ENCODE assay signal across 2 fruit fly cellular contexts in genomic region chrX:2329312-2329711, dm6.
TF ChIP-seq lines count a peak whose summit lies in the region.

No protein-coding gene starts in this region.

TF ChIP-seq in whole organism, embryonic, 481 proteins besides CTCF, POLR2A, EP300 and RAD21 (continued from another document and continues in another):
- TF ChIP-seq zen2 (GFP tag; IDR thresholded peaks at IDR 0.05; lab: Robert Waterston, UW; ENCODE audit: partially characterized antibody) (no peak), pzg (GFP tag; optimal IDR thresholded peaks at IDR 0.05; lab: Kevin White, UChicago) (no peak), HmgD (GFP tag; optimal IDR thresholded peaks at IDR 0.05; lab: Kevin White, UChicago) (peak; percentile 66), CG10979 (tag; optimal IDR thresholded peaks at IDR 0.05; lab: Kevin White, UChicago) (peak; percentile 56), HLH54F (GFP tag; optimal IDR thresholded peaks at IDR 0.05; lab: Kevin White, UChicago) (peak; percentile 69), Antp (GFP tag; optimal IDR thresholded peaks at IDR 0.05; lab: Kevin White, UChicago) (peak; percentile 76), Hr78 (GFP tag; optimal IDR thresholded peaks at IDR 0.05; lab: Kevin White, UChicago) (no peak), CG18476 (GFP tag; optimal IDR thresholded peaks at IDR 0.05; lab: Kevin White, UChicago) (peak; percentile 46), gem (tag; optimal IDR thresholded peaks at IDR 0.05; lab: Kevin White, UChicago) (peak; percentile 81), her (GFP tag; optimal IDR thresholded peaks at IDR 0.05; lab: Kevin White, UChicago) (peak; percentile 86), CG17361 (GFP tag; IDR thresholded peaks at IDR 0.05; lab: Robert Waterston, UW) (peak; percentile 25; the same call in 1 of the 3 replicates), CG12071 (GFP tag; optimal IDR thresholded peaks at IDR 0.05; lab: Kevin White, UChicago) (peak; percentile 9), Xrp1 (GFP tag; IDR thresholded peaks at IDR 0.05; lab: Robert Waterston, UW) (peak; percentile 80), CG7963 (GFP tag; IDR thresholded peaks at IDR 0.05; lab: Robert Waterston, UW; ENCODE audit: partially characterized antibody) (no peak), Awh (GFP tag; IDR thresholded peaks at IDR 0.05; lab: Robert Waterston, UW) (peak; percentile 76), CG4424 (GFP tag; optimal IDR thresholded peaks at IDR 0.05; lab: Kevin White, UChicago) (peak; percentile 54), CG14441 (GFP tag; IDR thresholded peaks at IDR 0.05; lab: Robert Waterston, UW) (peak; percentile 71), YL-1 (GFP tag; optimal IDR thresholded peaks at IDR 0.05; lab: Kevin White, UChicago) (peak; percentile 23), Asciz (GFP tag; optimal IDR thresholded peaks at IDR 0.05; lab: Kevin White, UChicago) (no peak), Chrac-16 (GFP tag; optimal IDR thresholded peaks at IDR 0.05; lab: Kevin White, UChicago) (peak; percentile 80), mld (GFP tag; IDR thresholded peaks at IDR 0.05; lab: Robert Waterston, UW; ENCODE audit: partially characterized antibody) (no peak), CG15011 (GFP tag; optimal IDR thresholded peaks at IDR 0.05; lab: Kevin White, UChicago) (peak; percentile 17), nerfin-1 (tag; optimal IDR thresholded peaks at IDR 0.05; lab: Kevin White, UChicago) (no peak), CG9609 (GFP tag; optimal IDR thresholded peaks at IDR 0.05; lab: Kevin White, UChicago) (peak; percentile 84), CG12299 (tag; optimal IDR thresholded peaks at IDR 0.05; lab: Kevin White, UChicago) (peak; percentile 38), kay (GFP tag; optimal IDR thresholded peaks at IDR 0.05; lab: Kevin White, UChicago) (peak; percentile 31), Max (GFP tag; optimal IDR thresholded peaks at IDR 0.05; lab: Kevin White, UChicago) (no peak), CG11456 (GFP tag; IDR thresholded peaks at IDR 0.05; lab: Robert Waterston, UW) (peak; percentile 69; the same call in 1 of the 3 replicates), Scr (GFP tag; IDR thresholded peaks at IDR 0.05; lab: Robert Waterston, UW; ENCODE audit: partially characterized antibody) (no peak), CG10565 (GFP tag; optimal IDR thresholded peaks at IDR 0.05; lab: Kevin White, UChicago) (no peak), ERR (GFP tag; optimal IDR thresholded peaks at IDR 0.05; lab: Kevin White, UChicago) (peak; percentile 57), BEAF-32 (GFP tag; optimal IDR thresholded peaks at IDR 0.05; lab: Kevin White, UChicago) (no peak), ATbp (GFP tag; optimal IDR thresholded peaks at IDR 0.05; lab: Kevin White, UChicago) (peak; percentile 83), Hey (tag; optimal IDR thresholded peaks at IDR 0.05; lab: Kevin White, UChicago) (no peak), CG4617 (GFP tag; optimal IDR thresholded peaks at IDR 0.05; lab: Kevin White, UChicago; ENCODE audit: borderline replicate concordance) (peak; percentile 50), klu (GFP tag; IDR thresholded peaks at IDR 0.05; lab: Robert Waterston, UW) (0 out of 2 replicates have a peak, but pooled peaks have one; percentile 32), CG9797 (GFP tag; optimal IDR thresholded peaks at IDR 0.05; lab: Kevin White, UChicago) (no peak), chinmo (GFP tag; IDR thresholded peaks at IDR 0.05; lab: Robert Waterston, UW; ENCODE audit: partially characterized antibody) (no peak), CG34422 (GFP tag; IDR thresholded peaks at IDR 0.05; lab: Robert Waterston, UW) (0 out of 3 replicates have a peak, but pooled peaks have one; percentile 22), kni (GFP tag; optimal IDR thresholded peaks at IDR 0.05; lab: Kevin White, UChicago) (no peak), CG9215 (GFP tag; IDR thresholded peaks at IDR 0.05; lab: Robert Waterston, UW) (peak; percentile 57), ci (GFP tag; IDR thresholded peaks at IDR 0.05; lab: Robert Waterston, UW) (peak; percentile 92), CG8290 (GFP tag; optimal IDR thresholded peaks at IDR 0.05; lab: Kevin White, UChicago) (peak; percentile 11), CG8290 (tag; optimal IDR thresholded peaks at IDR 0.05; lab: Kevin White, UChicago) (peak in 1 of 2 experiments; percentile 31), CG1233 (GFP tag; optimal IDR thresholded peaks at IDR 0.05; lab: Kevin White, UChicago) (peak; percentile 6), CG9437 (GFP tag; optimal IDR thresholded peaks at IDR 0.05; lab: Kevin White, UChicago) (peak; percentile 46), inv (GFP tag; IDR thresholded peaks at IDR 0.05; lab: Robert Waterston, UW; ENCODE audit: partially characterized antibody) (no peak), Sox100B (GFP tag; optimal IDR thresholded peaks at IDR 0.05; lab: Kevin White, UChicago) (peak; percentile 37), CG34376 (GFP tag; optimal IDR thresholded peaks at IDR 0.05; lab: Kevin White, UChicago) (no peak), pros (GFP tag; optimal IDR thresholded peaks at IDR 0.05; lab: Kevin White, UChicago) (peak; percentile 67), Oaz (GFP tag; IDR thresholded peaks at IDR 0.05; lab: Robert Waterston, UW) (no peak), psq (GFP tag; optimal IDR thresholded peaks at IDR 0.05; lab: Kevin White, UChicago) (peak; percentile 45), CG5180 (GFP tag; optimal IDR thresholded peaks at IDR 0.05; lab: Kevin White, UChicago) (peak; percentile 10), chn (GFP tag; optimal IDR thresholded peaks at IDR 0.05; lab: Kevin White, UChicago) (peak; percentile 84), CG16863 (GFP tag; optimal IDR thresholded peaks at IDR 0.05; lab: Kevin White, UChicago) (peak; percentile 87), pfk (GFP tag; optimal IDR thresholded peaks at IDR 0.05; lab: Kevin White, UChicago) (no peak), CG9727 (GFP tag; optimal IDR thresholded peaks at IDR 0.05; lab: Kevin White, UChicago) (peak; percentile 39), dati (GFP tag; IDR thresholded peaks at IDR 0.05; lab: Robert Waterston, UW) (0 out of 2 replicates have a peak, but pooled peaks have one; percentile 33), CG17612 (GFP tag; IDR thresholded peaks at IDR 0.05; lab: Robert Waterston, UW) (no peak), CG8478 (optimal IDR thresholded peaks at IDR 0.05; lab: Kevin White, UChicago) (no peak), vnd (GFP tag; IDR thresholded peaks at IDR 0.05; lab: Robert Waterston, UW; ENCODE audit: partially characterized antibody) (no peak), CG2116 (GFP tag; optimal IDR thresholded peaks at IDR 0.05; lab: Kevin White, UChicago) (peak; percentile 24), CG1792 (GFP tag; optimal IDR thresholded peaks at IDR 0.05; lab: Kevin White, UChicago) (peak; percentile 66), hth (optimal IDR thresholded peaks at IDR 0.05; lab: Kevin White, UChicago) (no peak)

TF ChIP-seq in whole organism, prepupa, 60 proteins besides CTCF, POLR2A, EP300 and RAD21 (continued from another document):
- TF ChIP-seq achi (GFP tag; optimal IDR thresholded peaks at IDR 0.05; lab: Kevin White, UChicago) (peak; percentile 66), CG3032 (tag; optimal IDR thresholded peaks at IDR 0.05; lab: Kevin White, UChicago) (peak; percentile 51), Eip78C (GFP tag; lab: Kevin White, UChicago) (peak; percentile 91), CG34406 (GFP tag; optimal IDR thresholded peaks at IDR 0.05; lab: Kevin White, UChicago) (peak; percentile 64), CG8119 (GFP tag; IDR thresholded peaks at IDR 0.05; lab: Robert Waterston, UW) (0 out of 3 replicates have a peak, but pooled peaks have one; percentile 29), Smox (GFP tag; optimal IDR thresholded peaks at IDR 0.05; lab: Kevin White, UChicago) (peak; percentile 73), salr (GFP tag; optimal IDR thresholded peaks at IDR 0.05; lab: Kevin White, UChicago) (peak in 1 of 2 experiments; percentile 8), CG8632 (GFP tag; optimal IDR thresholded peaks at IDR 0.05; lab: Kevin White, UChicago) (peak; percentile 49), Eip75B (GFP tag; optimal IDR thresholded peaks at IDR 0.05; lab: Kevin White, UChicago) (peak; percentile 67), Ets21C (GFP tag; optimal IDR thresholded peaks at IDR 0.05; lab: Kevin White, UChicago) (peak; percentile 49), Hr38 (GFP tag; optimal IDR thresholded peaks at IDR 0.05; lab: Kevin White, UChicago) (no peak), fkh (GFP tag; optimal IDR thresholded peaks at IDR 0.05; lab: Kevin White, UChicago) (peak; percentile 11), net (GFP tag; optimal IDR thresholded peaks at IDR 0.05; lab: Kevin White, UChicago) (peak; percentile 55), acj6 (GFP tag; optimal IDR thresholded peaks at IDR 0.05; lab: Kevin White, UChicago) (peak; percentile 68), ss (GFP tag; optimal IDR thresholded peaks at IDR 0.05; lab: Kevin White, UChicago) (peak; percentile 36 to 72), vri (GFP tag; optimal IDR thresholded peaks at IDR 0.05; lab: Kevin White, UChicago) (peak; percentile 74), Hr4 (GFP tag; optimal IDR thresholded peaks at IDR 0.05; lab: Kevin White, UChicago) (no peak), CG11294 (GFP tag; IDR thresholded peaks at IDR 0.05; lab: Robert Waterston, UW) (no peak), CG10669 (GFP tag; optimal IDR thresholded peaks at IDR 0.05; lab: Kevin White, UChicago) (peak; percentile 59), CG15336 (GFP tag; IDR thresholded peaks at IDR 0.05; lab: Robert Waterston, UW) (no peak), CG10631 (GFP tag; optimal IDR thresholded peaks at IDR 0.05; lab: Kevin White, UChicago) (peak; percentile 59), CG11902 (GFP tag; optimal IDR thresholded peaks at IDR 0.05; lab: Kevin White, UChicago) (peak; percentile 37), fd85E (GFP tag; optimal IDR thresholded peaks at IDR 0.05; lab: Kevin White, UChicago) (no peak), CG9139 (GFP tag; optimal IDR thresholded peaks at IDR 0.05; lab: Kevin White, UChicago) (peak; percentile 35), CG6276 (GFP tag; optimal IDR thresholded peaks at IDR 0.05; lab: Kevin White, UChicago) (no peak), Gug (GFP tag; IDR thresholded peaks at IDR 0.05; lab: Robert Waterston, UW) (no peak), Sox15 (GFP tag; optimal IDR thresholded peaks at IDR 0.05; lab: Kevin White, UChicago) (peak; percentile 56), svp (GFP tag; lab: Kevin White, UChicago) (peak; percentile 91), CG3919 (GFP tag; optimal IDR thresholded peaks at IDR 0.05; lab: Kevin White, UChicago) (peak; percentile 65), CG6792 (GFP tag; optimal IDR thresholded peaks at IDR 0.05; lab: Kevin White, UChicago) (peak; percentile 80), Lpt (GFP tag; optimal IDR thresholded peaks at IDR 0.05; lab: Kevin White, UChicago) (no peak), CG31627 (GFP tag; optimal IDR thresholded peaks at IDR 0.05; lab: Kevin White, UChicago) (peak; percentile 73), Sox14 (GFP tag; optimal IDR thresholded peaks at IDR 0.05; lab: Kevin White, UChicago) (peak; percentile 67), Sox102F (GFP tag; optimal IDR thresholded peaks at IDR 0.05; lab: Kevin White, UChicago) (peak; percentile 77), eg (GFP tag; IDR thresholded peaks at IDR 0.05; lab: Robert Waterston, UW) (no peak), CG4318 (GFP tag; optimal IDR thresholded peaks at IDR 0.05; lab: Kevin White, UChicago) (no peak), CG6808 (GFP tag; optimal IDR thresholded peaks at IDR 0.05; lab: Kevin White, UChicago) (peak; percentile 40)
